Worm (Caenorhabditis elegans) whole organism, midembryonic: Measurements from ENCODE around the gene W02A2.12.

Source experiments
- klf-2 ChIP-seq: fragments of 200-800 bp; sonication (Bioruptor generic); conservative IDR thresholded peaks from 2 replicates; pipeline ENCODE4 v1.3.6; 2022; ENCODE audit warnings: missing genetic modification reagents, missing genetic modification characterization, missing compliant biosample characterization
- tab-1 ChIP-seq: fragments of 200-800 bp; sonication (Bioruptor generic); IDR thresholded peaks from 2 replicates; pipeline ENCODE4 v1.3.6; 2022; ENCODE audit warnings: missing genetic modification characterization, missing compliant biosample characterization
- ztf-29 ChIP-seq: fragments of 200-800 bp; sonication (Bioruptor generic); IDR thresholded peaks from 2 replicates; pipeline ENCODE4 v1.3.6; 2022; ENCODE audit warnings: missing genetic modification reagents, missing genetic modification characterization, missing compliant biosample characterization

- TF ChIP-seq ztf-29 (GFP tag; lab: Robert Waterston, UW) (no peak), klf-2 (GFP tag; lab: Robert Waterston, UW) (no peak), tab-1 (GFP tag; lab: Robert Waterston, UW) (no peak)
Observed at ce11 chrIV:13347232-13347715, 1.4 kb downstream of the W02A2.12 start, which contains the start of gene W02A2.9.
